Fruit fly (Drosophila melanogaster): ENCODE results near the gene Stim.

dm6 chrX:15986654-15987053 lies 46.4 kb upstream of the Stim start, which contains the start of gene ND-20:
- no peak for TF ChIP-seq CG7368 (GFP tag; optimal IDR thresholded peaks at IDR 0.05)
- TF ChIP-seq CG11902 (GFP tag; optimal IDR thresholded peaks at IDR 0.05) = no peak
- no peak for TF ChIP-seq Hr38 (GFP tag; optimal IDR thresholded peaks at IDR 0.05)
- no peak for TF ChIP-seq CG6163 (GFP tag; IDR thresholded peaks at IDR 0.05)
- no peak for TF ChIP-seq CG11762 (GFP tag; optimal IDR thresholded peaks at IDR 0.05; ENCODE audit: insufficient read depth)
- no peak for TF ChIP-seq CG16779 (tag; optimal IDR thresholded peaks at IDR 0.05)
- no peak for TF ChIP-seq fd85E (GFP tag; optimal IDR thresholded peaks at IDR 0.05)
- TF ChIP-seq CG6808 (GFP tag; optimal IDR thresholded peaks at IDR 0.05) = no peak
- TF ChIP-seq Sox14 (GFP tag; optimal IDR thresholded peaks at IDR 0.05) = no peak
- TF ChIP-seq CG6792 (GFP tag; optimal IDR thresholded peaks at IDR 0.05) = no peak

All from whole organism, prepupa.